Worm (Caenorhabditis elegans) whole organism, late embryonic: Measurements from ENCODE around the gene fbxa-153.

Experiments
- F13H6.1 ChIP-seq: sonication (generic microtip); optimal IDR thresholded peaks from 2 replicates; lab custom pipeline; 2016; ENCODE audit warnings: missing genetic modification characterization, missing compliant biosample characterization
- ceh-34 ChIP-seq: sonication (generic microtip); optimal IDR thresholded peaks from 2 replicates; lab custom pipeline; 2016; ENCODE audit warnings: mild to moderate bottlenecking, missing genetic modification characterization, missing compliant biosample characterization
- che-1 ChIP-seq: sonication (generic microtip); optimal IDR thresholded peaks from 2 replicates; lab custom pipeline; 2016; ENCODE audit warnings: mild to moderate bottlenecking, missing genetic modification characterization, missing compliant biosample characterization
- dve-1 ChIP-seq: sonication (generic microtip); optimal IDR thresholded peaks from 2 replicates; lab custom pipeline; 2017; ENCODE audit warnings: antibody characterized with exemption, mild to moderate bottlenecking, missing genetic modification characterization, missing compliant biosample characterization
- hlh-6 ChIP-seq: sonication (generic microtip); optimal IDR thresholded peaks from 2 replicates; lab custom pipeline; 2016; ENCODE audit warnings: missing genotype, missing genetic modification characterization, missing compliant biosample characterization
- lim-6 ChIP-seq: sonication (generic microtip); optimal IDR thresholded peaks from 2 replicates; lab custom pipeline; 2016; ENCODE audit warnings: missing genetic modification characterization, missing compliant biosample characterization
- lin-11 ChIP-seq: fragments of 200-800 bp; sonication (Bioruptor generic); optimal IDR thresholded peaks from 2 replicates; lab custom pipeline; 2018; ENCODE audit warnings: mild to moderate bottlenecking, missing genetic modification characterization, missing compliant biosample characterization
- nhr-11 ChIP-seq: fragments of 150-350 bp; optimal IDR thresholded peaks from 2 replicates; lab custom pipeline; 2014; ENCODE audit warnings: missing biosample characterization, missing genetic modification characterization
- pax-1 ChIP-seq: fragments of 150-350 bp; optimal IDR thresholded peaks from 2 replicates; lab custom pipeline; 2014; ENCODE audit warnings: missing biosample characterization, missing genetic modification characterization
- ref-2 ChIP-seq: sonication (generic microtip); optimal IDR thresholded peaks from 2 replicates; lab custom pipeline; 2016; ENCODE audit warnings: missing genetic modification characterization, missing compliant biosample characterization
- tbx-2 ChIP-seq: sonication (generic microtip); optimal IDR thresholded peaks from 2 replicates; lab custom pipeline; 2016; ENCODE audit warnings: missing genetic modification characterization, missing compliant biosample characterization
- tbx-7 ChIP-seq: sonication (generic microtip); optimal IDR thresholded peaks from 2 replicates; lab custom pipeline; 2016; ENCODE audit warnings: missing genotype, missing genetic modification characterization, missing compliant biosample characterization

ce11 chrV:15644575-15644974 lies 34.4 kb upstream of the fbxa-153 start, which contains the start of gene str-23:
- no peak for TF ChIP-seq che-1 (tag; lab: Kevin White, UChicago)
- TF ChIP-seq lin-11 (tag; lab: Kevin White, UChicago): no peak
- no peak for TF ChIP-seq ceh-34
- no peak for TF ChIP-seq pax-1 (tag; lab: Kevin White, UChicago)
- TF ChIP-seq lim-6 (tag; lab: Kevin White, UChicago): no peak
- TF ChIP-seq tbx-2: no peak
- no peak for TF ChIP-seq tbx-7 (tag; lab: Kevin White, UChicago)
- TF ChIP-seq dve-1: no peak
- TF ChIP-seq ref-2 (tag; lab: Kevin White, UChicago): no peak
- no peak for TF ChIP-seq hlh-6
- no peak for TF ChIP-seq F13H6.1
- TF ChIP-seq nhr-11 (tag; lab: Kevin White, UChicago): no peak
